Fruit fly (Drosophila melanogaster) whole organism: ENCODE data around the gene CG31810.

Source experiments
- CG8478 ChIP-seq: fragments of >200 bp; optimal IDR thresholded peaks from 2 replicates; lab custom pipeline; 2018; ENCODE audit warnings: inconsistent platforms
- Dll ChIP-seq: fragments of >200 bp; optimal IDR thresholded peaks from 2 replicates; lab custom pipeline; 2017
- EcR ChIP-seq, 2 experiments: fragments of >200 bp; optimal IDR thresholded peaks; 2 replicates each; lab custom pipeline; 2017; ENCODE audit warnings: missing biosample characterization in 2 of 2, missing genetic modification characterization in 2 of 2, missing genetic modification reagents in 2 of 2
- pan ChIP-seq: fragments of >200 bp; optimal IDR thresholded peaks from 2 replicates; lab custom pipeline; 2017
- psq ChIP-seq: fragments of >200 bp; optimal IDR thresholded peaks from 2 replicates; lab custom pipeline; 2017
- usp ChIP-seq: fragments of >200 bp; optimal IDR thresholded peaks from 2 replicates; lab custom pipeline; 2017; ENCODE audit warnings: missing biosample characterization, missing genetic modification characterization, mixed read lengths

Gene CG31810

dm6 chr2L:16824905-16825333 lies 27.2 kb downstream of the CG31810 start, which contains the start of gene Cse1:
TSS of gene Cse1 (minus strand) at chr2L:16825207.
- TF ChIP-seq pan (lab: Kevin White, UChicago) (no peak), CG8478 (peak; percentile 3)

- TF ChIP-seq usp (GFP tag; lab: Kevin White, UChicago) (no peak), pan (lab: Kevin White, UChicago) (no peak), psq (lab: Kevin White, UChicago) (no peak), Dll (lab: Kevin White, UChicago) (no peak), CG8478 (no peak), EcR (GFP tag; optimal IDR thresholded peaks at IDR 0.05; lab: Kevin White, UChicago) (no peak)
Observed at dm6 chr2L:16820993-16821392, 31.2 kb downstream of the CG31810 start, which contains the start of gene CG13280. TSS of gene CG13280 (minus strand) at chr2L:16821093.

- no peak for TF ChIP-seq EcR (GFP tag; optimal IDR thresholded peaks at IDR 0.05; lab: Kevin White, UChicago)
- TF ChIP-seq Dll (lab: Kevin White, UChicago), result no peak
- no peak for TF ChIP-seq CG8478
- no peak for TF ChIP-seq pan (lab: Kevin White, UChicago)
- TF ChIP-seq psq (lab: Kevin White, UChicago), result no peak
- TF ChIP-seq usp (GFP tag; lab: Kevin White, UChicago), result no peak
Observed at dm6 chr2L:16819714-16820113, 32.5 kb downstream of the CG31810 start.

- TF ChIP-seq EcR (GFP tag; optimal IDR thresholded peaks at IDR 0.05; lab: Kevin White, UChicago) (no peak), psq (lab: Kevin White, UChicago) (no peak), CG8478 (no peak), usp (GFP tag; lab: Kevin White, UChicago) (no peak), pan (lab: Kevin White, UChicago) (no peak), Dll (lab: Kevin White, UChicago) (no peak)
Observed at dm6 chr2L:16818335-16818973, 33.7 kb downstream of the CG31810 start.

- no peak for TF ChIP-seq Dll (lab: Kevin White, UChicago)
- TF ChIP-seq EcR (GFP tag; optimal IDR thresholded peaks at IDR 0.05; lab: Kevin White, UChicago), result no peak
- no peak for TF ChIP-seq pan (lab: Kevin White, UChicago)
- TF ChIP-seq usp (GFP tag; lab: Kevin White, UChicago), result no peak
- no peak for TF ChIP-seq CG8478
- TF ChIP-seq psq (lab: Kevin White, UChicago), result no peak
Observed at dm6 chr2L:16817421-16818101, 34.6 kb downstream of the CG31810 start.

dm6 chr2L:16816750-16817087 lies 35.4 kb downstream of the CG31810 start:
- TF ChIP-seq EcR (GFP tag; optimal IDR thresholded peaks at IDR 0.05; lab: Kevin White, UChicago), result peak; percentile 49 to 63
- no peak for TF ChIP-seq Dll (lab: Kevin White, UChicago)

dm6 chr2L:16815989-16816749 lies 36.0 kb downstream of the CG31810 start, which contains the start of gene mdy:
TSS of gene mdy (plus strand) at chr2L:16816660.
- TF ChIP-seq psq (lab: Kevin White, UChicago), result no peak
- no peak for TF ChIP-seq Dll (lab: Kevin White, UChicago)
- no peak for TF ChIP-seq CG8478
- no peak for TF ChIP-seq usp (GFP tag; lab: Kevin White, UChicago)
- no peak for TF ChIP-seq EcR (GFP tag; optimal IDR thresholded peaks at IDR 0.05; lab: Kevin White, UChicago)
- TF ChIP-seq pan (lab: Kevin White, UChicago), result no peak

dm6 chr2L:16808752-16809151 lies 43.4 kb downstream of the CG31810 start:
- no peak for TF ChIP-seq EcR (GFP tag; optimal IDR thresholded peaks at IDR 0.05; lab: Kevin White, UChicago)
- TF ChIP-seq Dll (lab: Kevin White, UChicago), result no peak
- no peak for TF ChIP-seq usp (GFP tag; lab: Kevin White, UChicago)
- no peak for TF ChIP-seq pan (lab: Kevin White, UChicago)
- TF ChIP-seq CG8478, result no peak
- TF ChIP-seq psq (lab: Kevin White, UChicago), result no peak

dm6 chr2L:16804376-16804934 lies 47.7 kb downstream of the CG31810 start, which contains the start of gene CG13272:
TSS of gene CG13272 (plus strand) at chr2L:16804884.
- no peak for TF ChIP-seq Dll (lab: Kevin White, UChicago)
- TF ChIP-seq CG8478, result no peak
- TF ChIP-seq EcR (GFP tag; optimal IDR thresholded peaks at IDR 0.05; lab: Kevin White, UChicago), result no peak
- TF ChIP-seq psq (lab: Kevin White, UChicago), result no peak
- TF ChIP-seq pan (lab: Kevin White, UChicago), result no peak
- no peak for TF ChIP-seq usp (GFP tag; lab: Kevin White, UChicago)

dm6 chr2L:16803638-16804037 lies 48.5 kb downstream of the CG31810 start:
- TF ChIP-seq EcR (GFP tag; optimal IDR thresholded peaks at IDR 0.05; lab: Kevin White, UChicago) (no peak), psq (lab: Kevin White, UChicago) (no peak), usp (GFP tag; lab: Kevin White, UChicago) (no peak), Dll (lab: Kevin White, UChicago) (no peak), CG8478 (no peak), pan (lab: Kevin White, UChicago) (no peak)

- no peak for TF ChIP-seq usp (GFP tag; lab: Kevin White, UChicago)
- TF ChIP-seq pan (lab: Kevin White, UChicago), result no peak
- no peak for TF ChIP-seq Dll (lab: Kevin White, UChicago)
- no peak for TF ChIP-seq psq (lab: Kevin White, UChicago)
- no peak for TF ChIP-seq EcR (GFP tag; optimal IDR thresholded peaks at IDR 0.05; lab: Kevin White, UChicago)
- no peak for TF ChIP-seq CG8478
Observed at dm6 chr2L:16801578-16802152, 50.5 kb downstream of the CG31810 start.
